Worm (Caenorhabditis elegans): ENCODE results near the gene C33G8.2.
"Not testable (repeated sequence)": the region's sequence is repeated elsewhere in the genome, so short reads cannot be mapped to it uniquely, and the experiment has no call there.

C33G8.2 gene

ce11 chrV:7051133-7051765 lies 41.7 kb downstream of the C33G8.2 start, which contains the start of the genes tofu-2 and spig-1:
Gene tofu-2 (minus strand): TSS chrV:7051248.
Gene spig-1 (plus strand): TSS chrV:7051715.
- TF ChIP-seq attf-3 (GFP tag; conservative IDR thresholded peaks at IDR 0.05) (peak; percentile 86), ccch-3 (GFP tag; optimal IDR thresholded peaks at IDR 0.05) (no peak)

ce11 chrV:7053100-7053499 lies 43.5 kb downstream of the C33G8.2 start, which contains the start of gene txt-17:
Gene txt-17 (minus strand): TSS chrV:7053200.
- TF ChIP-seq hlh-12 (tag; optimal IDR thresholded peaks at IDR 0.05), result no peak
- no peak for TF ChIP-seq zfh-2 (GFP tag; conservative IDR thresholded peaks at IDR 0.05)
- no peak for TF ChIP-seq mxl-1 (tag; optimal IDR thresholded peaks at IDR 0.05)
- TF ChIP-seq ztf-25 (GFP tag; IDR thresholded peaks at IDR 0.05), result no peak
- TF ChIP-seq egl-18 (GFP tag; IDR thresholded peaks at IDR 0.05), result no peak
- no peak for TF ChIP-seq ztf-18 (tag; optimal IDR thresholded peaks at IDR 0.05)
- no peak for TF ChIP-seq F57C9.4 (tag; optimal IDR thresholded peaks at IDR 0.05)
- no peak for TF ChIP-seq Y56A3A.18 (GFP tag; IDR thresholded peaks at IDR 0.05)
- TF ChIP-seq K12H6.12 (tag; optimal IDR thresholded peaks at IDR 0.05), result no peak
- no peak for TF ChIP-seq atf-7 (tag; optimal IDR thresholded peaks at IDR 0.05)
- no peak for TF ChIP-seq nfyb-1 (GFP tag; IDR thresholded peaks at IDR 0.05)
- TF ChIP-seq efl-1 (GFP tag; optimal IDR thresholded peaks at IDR 0.05), result no peak
- TF ChIP-seq attf-6 (GFP tag; IDR thresholded peaks at IDR 0.05), result no peak
- no peak for TF ChIP-seq lag-1 (GFP tag; IDR thresholded peaks at IDR 0.05)
- no peak for TF ChIP-seq nfya-2 (GFP tag; IDR thresholded peaks at IDR 0.05)

- TF ChIP-seq ztf-28 (GFP tag; IDR thresholded peaks at IDR 0.05) (no peak), ceh-27 (GFP tag; optimal IDR thresholded peaks at IDR 0.05) (no peak), F52B5.7 (tag; optimal IDR thresholded peaks at IDR 0.05) (no peak), nhr-120 (GFP tag; IDR thresholded peaks at IDR 0.05) (no peak), B0019.2 (GFP tag; conservative IDR thresholded peaks at IDR 0.05) (no peak)
Observed at ce11 chrV:7054598-7054997, 45.0 kb downstream of the C33G8.2 start, which contains the start of gene spig-8. Gene spig-8 (plus strand): TSS chrV:7054898.

- not testable (repeated sequence) for TF ChIP-seq lin-40, K12H6.12, zim-3 (tag; optimal IDR thresholded peaks at IDR 0.05)
Observed at ce11 chrV:7057795-7058194, 48.2 kb downstream of the C33G8.2 start, which contains the start of gene Y57E12AL.2. Gene Y57E12AL.2 (plus strand): TSS chrV:7058095.

ce11 chrV:7059350-7059749 lies 49.8 kb downstream of the C33G8.2 start, which contains the start of gene mdt-6:
Gene mdt-6 (minus strand): TSS chrV:7059624.
- TF ChIP-seq ekl-4 (GFP tag; IDR thresholded peaks at IDR 0.05) (peak; percentile 13; the same call in 1 of the 2 replicates), madf-6 (GFP tag; IDR thresholded peaks at IDR 0.05) (peak; percentile 51; the same call in 1 of the 2 replicates), nhr-27 (tag; optimal IDR thresholded peaks at IDR 0.05) (no peak), B0336.3 (GFP tag; IDR thresholded peaks at IDR 0.05) (peak; percentile 53), dpl-1 (GFP tag; optimal IDR thresholded peaks at IDR 0.05) (no peak), let-607 (tag; optimal IDR thresholded peaks at IDR 0.05) (no peak), F55B11.4 (tag; optimal IDR thresholded peaks at IDR 0.05; ENCODE audit: borderline replicate concordance, insufficient read depth) (no peak), hsf-1 (GFP tag; IDR thresholded peaks at IDR 0.05) (0 out of 2 replicates have a peak, but pooled peaks have one; percentile 31), lin-54 (GFP tag; optimal IDR thresholded peaks at IDR 0.05) (peak; percentile 18)

Measured in whole organism, young adult.